Worm (Caenorhabditis elegans) whole organism, young adult: ENCODE results near the gene Y47D7A.6.

Experiments
- D2030.7 ChIP-seq: fragments of 200-800 bp; sonication (Bioruptor generic); IDR thresholded peaks from 2 replicates; pipeline ENCODE4 v1.3.6; 2022; ENCODE audit warnings: missing genetic modification reagents, missing genetic modification characterization, missing compliant biosample characterization
- F37B4.10 ChIP-seq: fragments of 200-800 bp; sonication (Bioruptor generic); IDR thresholded peaks from 2 replicates; pipeline ENCODE4 v1.3.6; 2022; ENCODE audit warnings: missing genetic modification characterization, missing compliant biosample characterization
- K12H6.12 ChIP-seq: fragments of 200-800 bp; sonication (Bioruptor generic); optimal IDR thresholded peaks from 2 replicates; lab custom pipeline; 2018; ENCODE audit warnings: mild to moderate bottlenecking, missing genetic modification characterization, missing compliant biosample characterization
- Y53G8AR.9 ChIP-seq: fragments of 200-800 bp; sonication (Bioruptor generic); conservative IDR thresholded peaks from 2 replicates; pipeline ENCODE4 v1.3.6; 2022; ENCODE audit warnings: missing genetic modification reagents, missing genetic modification characterization, missing compliant biosample characterization
- Y56A3A.18 ChIP-seq: fragments of 200-800 bp; sonication (Bioruptor generic); IDR thresholded peaks from 2 replicates; pipeline ENCODE4 v1.3.6; 2022; ENCODE audit warnings: missing genetic modification reagents, missing genetic modification characterization, missing compliant biosample characterization
- aptf-3 ChIP-seq: fragments of 200-800 bp; sonication (Bioruptor generic); IDR thresholded peaks from 2 replicates; pipeline ENCODE4 v1.3.6; 2022; ENCODE audit warnings: missing genetic modification characterization, missing compliant biosample characterization
- atf-7 ChIP-seq: sonication (generic microtip); optimal IDR thresholded peaks from 2 replicates; lab custom pipeline; 2017; ENCODE audit warnings: mild to moderate bottlenecking, missing genetic modification characterization, missing compliant biosample characterization
- cebp-2 ChIP-seq: fragments of 200-800 bp; sonication (Bioruptor generic); IDR thresholded peaks from 2 replicates; pipeline ENCODE4 v1.3.6; 2022; ENCODE audit warnings: missing genetic modification characterization, missing compliant biosample characterization
- ceh-58 ChIP-seq: fragments of 200-800 bp; sonication (Bioruptor generic); IDR thresholded peaks from 2 replicates; pipeline ENCODE4 v1.3.6; 2022; ENCODE audit warnings: missing genetic modification characterization, missing compliant biosample characterization
- ceh-79 ChIP-seq: sonication (generic microtip); optimal IDR thresholded peaks from 2 replicates; lab custom pipeline; 2017; ENCODE audit warnings: mild to moderate bottlenecking, missing genetic modification characterization, missing compliant biosample characterization
- ceh-91 ChIP-seq: fragments of 200-800 bp; sonication (Bioruptor generic); IDR thresholded peaks from 2 replicates; pipeline ENCODE4 v1.3.6; 2022; ENCODE audit warnings: missing genetic modification reagents, missing genetic modification characterization, missing compliant biosample characterization
- egl-44 ChIP-seq: fragments of 200-800 bp; sonication (Bioruptor generic); IDR thresholded peaks from 2 replicates; pipeline ENCODE4 v1.3.6; 2022; ENCODE audit warnings: missing genetic modification reagents, missing genetic modification characterization, missing compliant biosample characterization
- egrh-3 ChIP-seq: fragments of 200-800 bp; sonication (Bioruptor generic); IDR thresholded peaks from 2 replicates; pipeline ENCODE4 v1.3.6; 2022; ENCODE audit warnings: missing genetic modification reagents, missing genetic modification characterization, missing compliant biosample characterization
- him-1 ChIP-seq: sonication (generic microtip); optimal IDR thresholded peaks from 2 replicates; lab custom pipeline; 2016; ENCODE audit warnings: missing genotype, missing genetic modification reagents, missing genetic modification characterization, missing compliant biosample characterization
- hmg-20 ChIP-seq: fragments of 200-800 bp; sonication (Bioruptor generic); IDR thresholded peaks from 2 replicates; pipeline ENCODE4 v1.3.6; 2022; ENCODE audit warnings: missing genetic modification reagents, missing genetic modification characterization, missing compliant biosample characterization
- lin-26 ChIP-seq: fragments of 200-800 bp; sonication (Bioruptor generic); IDR thresholded peaks from 2 replicates; pipeline ENCODE4 v1.3.6; 2022; ENCODE audit warnings: missing genetic modification reagents, missing genetic modification characterization, missing compliant biosample characterization
- lin-40 ChIP-seq: sonication (generic microtip); optimal IDR thresholded peaks from 2 replicates; lab custom pipeline; 2016; ENCODE audit warnings: missing genetic modification characterization, mild to moderate bottlenecking, missing compliant biosample characterization, missing genotype, missing genetic modification reagents
- lsl-1 ChIP-seq: fragments of 200-800 bp; sonication (Bioruptor generic); optimal IDR thresholded peaks from 2 replicates; lab custom pipeline; 2018; ENCODE audit warnings: mild to moderate bottlenecking, missing genetic modification characterization, moderate library complexity, missing compliant biosample characterization
- madf-3 ChIP-seq: fragments of 200-800 bp; sonication (Bioruptor generic); IDR thresholded peaks from 2 replicates; pipeline ENCODE4 v1.3.6; 2022; ENCODE audit warnings: missing genetic modification reagents, missing genetic modification characterization, missing compliant biosample characterization
- madf-6 ChIP-seq: fragments of 200-800 bp; sonication (Bioruptor generic); IDR thresholded peaks from 2 replicates; pipeline ENCODE4 v1.3.6; 2022; ENCODE audit warnings: missing genetic modification reagents, missing genetic modification characterization, missing compliant biosample characterization
- nfya-1 ChIP-seq: sonication (generic microtip); optimal IDR thresholded peaks from 2 replicates; lab custom pipeline; 2017; ENCODE audit warnings: antibody characterized with exemption, missing compliant biosample characterization, missing genetic modification characterization, borderline replicate concordance; ENCODE audit not compliant: insufficient read depth
- nhr-90 ChIP-seq: sonication (generic microtip); optimal IDR thresholded peaks from 2 replicates; lab custom pipeline; 2016; ENCODE audit warnings: missing genotype, mild to moderate bottlenecking, missing genetic modification characterization, missing compliant biosample characterization
- rpc-1 ChIP-seq, 2 experiments: fragments of 150-350 bp in 1 of 2; sonication (generic microtip) in 1 of 2; optimal IDR thresholded peaks; 2 replicates each; lab custom pipeline; 2014 to 2018; ENCODE audit warnings: missing biosample characterization in 1 of 2, missing genetic modification characterization in 1 of 2, missing genetic modification reagents in 1 of 2, missing genotype in 1 of 2
- sdz-38 ChIP-seq: sonication (generic microtip); optimal IDR thresholded peaks from 2 replicates; lab custom pipeline; 2016; ENCODE audit warnings: missing genotype, missing genetic modification characterization, missing compliant biosample characterization
- snpc-1.1 ChIP-seq: sonication (generic microtip); optimal IDR thresholded peaks from 2 replicates; lab custom pipeline; 2017; ENCODE audit warnings: missing genetic modification characterization, mild to moderate bottlenecking, missing compliant biosample characterization, antibody characterized with exemption, moderate library complexity, missing genotype, missing genetic modification reagents; ENCODE audit not compliant: insufficient read depth
- snpc-3.4 ChIP-seq: sonication (generic microtip); optimal IDR thresholded peaks from 2 replicates; lab custom pipeline; 2017; ENCODE audit warnings: missing genetic modification characterization, mild to moderate bottlenecking, missing compliant biosample characterization, antibody characterized with exemption, moderate library complexity, missing genotype, missing genetic modification reagents
- tlf-1 ChIP-seq: fragments of 200-800 bp; sonication (Bioruptor generic); optimal IDR thresholded peaks from 2 replicates; lab custom pipeline; 2018; ENCODE audit warnings: mild to moderate bottlenecking, missing genetic modification characterization, missing compliant biosample characterization
- zfh-2 ChIP-seq: fragments of 200-800 bp; sonication (Bioruptor generic); conservative IDR thresholded peaks from 2 replicates; pipeline ENCODE4 v1.3.6; 2022; ENCODE audit warnings: missing genetic modification reagents, missing genetic modification characterization, missing compliant biosample characterization
- zim-3 ChIP-seq: sonication (generic microtip); optimal IDR thresholded peaks from 2 replicates; lab custom pipeline; 2017; ENCODE audit warnings: mild to moderate bottlenecking, missing genetic modification characterization, moderate library complexity, missing compliant biosample characterization
- ztf-18 ChIP-seq: sonication (generic microtip); optimal IDR thresholded peaks from 2 replicates; lab custom pipeline; 2016; ENCODE audit warnings: missing genotype, mild to moderate bottlenecking, missing genetic modification characterization, missing compliant biosample characterization
- ztf-25 ChIP-seq: fragments of 200-800 bp; sonication (Bioruptor generic); IDR thresholded peaks from 2 replicates; pipeline ENCODE4 v1.3.6; 2022; ENCODE audit warnings: missing genetic modification reagents, missing genetic modification characterization, missing compliant biosample characterization
- ztf-28 ChIP-seq: fragments of 200-800 bp; sonication (Bioruptor generic); IDR thresholded peaks from 2 replicates; pipeline ENCODE4 v1.3.6; 2022; ENCODE audit warnings: missing genetic modification reagents, missing genetic modification characterization, missing compliant biosample characterization

Gene Y47D7A.6

DNA sequence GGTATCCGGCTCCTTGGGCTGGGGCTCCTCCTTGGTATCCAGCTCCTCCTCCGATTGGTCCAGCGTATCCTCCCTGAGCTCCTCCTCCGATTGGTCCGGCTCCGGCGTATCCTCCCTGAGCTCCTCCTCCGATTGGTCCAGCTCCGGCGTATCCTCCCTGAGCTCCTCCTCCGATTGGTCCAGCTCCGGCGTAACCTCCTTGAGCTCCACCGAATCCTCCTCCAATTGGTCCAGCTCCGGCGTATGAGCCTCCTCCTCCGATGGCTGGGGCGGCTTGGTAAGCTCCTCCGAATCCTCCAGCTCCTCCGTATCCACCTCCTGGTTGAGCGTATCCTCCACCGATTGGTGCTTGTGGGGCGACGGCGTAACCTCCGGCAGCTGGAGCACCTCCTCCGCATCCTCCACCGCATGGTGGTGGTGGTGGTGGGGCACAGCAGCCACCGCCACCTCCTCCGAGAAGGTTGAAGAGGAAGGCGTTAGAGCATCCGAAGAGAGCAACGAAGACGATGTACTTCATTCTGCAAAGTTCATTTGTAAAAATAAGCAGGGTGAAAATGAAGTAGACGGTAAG, 17.5 kb upstream of the Y47D7A.6 start, which contains the start of gene Y47D7A.13 (continued):
- TF ChIP-seq zim-3, result no peak
- no peak for TF ChIP-seq nhr-90 (tag; lab: Kevin White, UChicago)
- no peak for TF ChIP-seq nfya-1
- TF ChIP-seq sdz-38, result no peak
- no peak for TF ChIP-seq K12H6.12 (tag; lab: Kevin White, UChicago)
- TF ChIP-seq zfh-2 (GFP tag; lab: Robert Waterston, UW), result peak; percentile 70
- no peak for TF ChIP-seq ztf-18 (tag; lab: Kevin White, UChicago)
- no peak for TF ChIP-seq egl-44 (GFP tag; lab: Robert Waterston, UW)
- no peak for TF ChIP-seq aptf-3
- peak; percentile 22 for TF ChIP-seq ceh-79
- no peak for TF ChIP-seq atf-7 (tag; lab: Kevin White, UChicago)

DNA sequence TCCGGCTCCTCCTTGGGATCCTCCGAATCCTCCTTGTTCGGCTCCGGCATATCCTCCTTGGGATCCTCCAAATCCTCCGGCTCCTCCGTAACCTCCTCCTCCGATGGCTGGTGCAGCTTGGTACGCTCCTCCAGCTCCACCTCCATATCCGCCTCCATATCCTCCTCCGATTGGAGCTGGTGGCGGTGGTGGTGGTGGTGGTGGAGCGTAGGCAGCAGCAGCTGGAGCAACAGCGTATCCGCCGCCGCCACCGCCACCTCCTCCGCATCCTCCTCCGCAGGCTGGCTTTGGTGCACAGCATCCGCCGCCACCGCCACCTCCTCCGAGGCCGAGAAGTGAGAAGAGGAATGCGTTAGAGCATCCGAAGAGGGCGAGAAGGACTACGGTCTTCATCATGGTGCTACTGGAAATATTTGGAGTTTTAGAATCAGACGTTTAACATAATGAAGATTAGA, 14.8 kb upstream of the Y47D7A.6 start, which contains the start of gene Y47D7A.15:
Gene Y47D7A.15, minus strand, starts transcription at position 405 of the 455 bp plus-strand sequence.
- TF ChIP-seq D2030.7 (GFP tag; lab: Robert Waterston, UW), result no peak
- TF ChIP-seq F37B4.10 (GFP tag; lab: Robert Waterston, UW), result 0 out of 2 replicates have a peak, but pooled peaks have one; percentile 28
- TF ChIP-seq madf-3 (GFP tag; lab: Robert Waterston, UW), result peak; percentile 64; the same call in 1 of the 2 replicates
- TF ChIP-seq ztf-28, result no peak
- 0 out of 2 replicates have a peak, but pooled peaks have one; percentile 49 for TF ChIP-seq ztf-25 (GFP tag; lab: Robert Waterston, UW)
- TF ChIP-seq hmg-20 (GFP tag; lab: Robert Waterston, UW), result no peak
- no peak for TF ChIP-seq Y53G8AR.9 (GFP tag; lab: Robert Waterston, UW)
- no peak for TF ChIP-seq ceh-58
- TF ChIP-seq lin-40, result no peak
- peak; percentile 95 for TF ChIP-seq egrh-3
- TF ChIP-seq zfh-2 (GFP tag; lab: Robert Waterston, UW), result peak; percentile 85
- TF ChIP-seq snpc-3.4 (tag; lab: Kevin White, UChicago), result no peak

DNA sequence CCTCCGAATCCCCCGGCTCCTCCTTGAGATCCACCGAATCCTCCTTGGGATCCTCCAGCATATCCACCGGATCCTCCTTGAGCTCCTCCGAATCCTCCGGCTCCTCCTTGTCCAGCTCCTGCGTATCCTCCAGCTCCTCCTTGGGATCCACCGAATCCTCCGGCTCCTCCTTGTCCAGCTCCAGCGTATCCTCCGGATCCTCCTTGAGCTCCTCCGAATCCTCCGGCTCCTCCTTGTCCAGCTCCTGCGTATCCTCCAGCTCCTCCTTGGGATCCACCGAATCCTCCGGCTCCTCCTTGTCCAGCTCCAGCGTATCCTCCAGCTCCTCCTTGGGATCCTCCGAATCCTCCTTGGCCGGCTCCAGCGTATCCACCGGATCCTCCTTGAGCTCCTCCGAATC, 14.2 kb upstream of the Y47D7A.6 start:
- peak; percentile 55 for TF ChIP-seq zfh-2 (GFP tag; lab: Robert Waterston, UW)
- TF ChIP-seq egrh-3, result peak; percentile 93

DNA sequence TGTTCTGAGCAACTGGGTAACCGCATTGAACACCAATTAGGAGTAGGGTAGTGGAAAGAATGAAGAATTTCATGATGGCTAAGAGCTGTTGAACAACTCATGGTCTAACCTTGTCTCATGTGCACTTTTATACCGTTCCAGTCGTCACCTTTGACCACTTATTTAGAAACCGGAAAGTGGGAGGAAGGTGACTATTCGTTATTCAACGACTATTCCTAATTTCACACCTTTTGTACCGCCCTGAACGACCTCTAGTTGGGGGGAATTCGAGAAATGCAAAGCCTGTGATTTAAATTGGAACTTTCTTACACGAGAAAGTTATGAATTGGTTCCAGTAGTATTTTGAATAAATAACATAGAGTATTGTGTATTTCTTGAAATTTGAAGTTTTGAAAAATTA, 11.6 kb upstream of the Y47D7A.6 start, which contains the start of gene Y47D7A.12:
Gene Y47D7A.12, minus strand, starts transcription at position 101 of the 400 bp plus-strand sequence.
- no peak for TF ChIP-seq snpc-3.4 (tag; lab: Kevin White, UChicago)
- TF ChIP-seq rpc-1 (optimal IDR thresholded peaks at IDR 0.05; lab: Kevin White, UChicago), result no peak
- TF ChIP-seq rpc-1 (tag; optimal IDR thresholded peaks at IDR 0.05; lab: Kevin White, UChicago), result no peak
- TF ChIP-seq nfya-1, result no peak
- TF ChIP-seq him-1, result no peak
- TF ChIP-seq madf-6 (GFP tag; lab: Robert Waterston, UW), result no peak
- TF ChIP-seq ceh-91, result no peak
- no peak for TF ChIP-seq lin-26 (GFP tag; lab: Robert Waterston, UW)
- no peak for TF ChIP-seq ceh-79
- TF ChIP-seq snpc-1.1 (tag; lab: Kevin White, UChicago), result no peak
- TF ChIP-seq tlf-1, result no peak
- no peak for TF ChIP-seq cebp-2 (GFP tag; lab: Robert Waterston, UW)
- no peak for TF ChIP-seq Y56A3A.18 (GFP tag; lab: Robert Waterston, UW)
- no peak for TF ChIP-seq lsl-1 (GFP tag; lab: Kevin White, UChicago)
